Worm (Caenorhabditis elegans) whole organism, L1 larva: Measurements from ENCODE around the gene T10B10.8.

Experiments
- lin-13 ChIP-seq: fragments of 150-350 bp; optimal IDR thresholded peaks from 2 replicates; lab custom pipeline; 2014; ENCODE audit warnings: missing biosample characterization, missing genetic modification reagents, missing genetic modification characterization
- nhr-11 ChIP-seq: fragments of 150-350 bp; optimal IDR thresholded peaks from 2 replicates; lab custom pipeline; 2014; ENCODE audit warnings: missing biosample characterization, missing genetic modification characterization
- tbx-2 ChIP-seq: sonication (generic microtip); optimal IDR thresholded peaks from 2 replicates; lab custom pipeline; 2016; ENCODE audit warnings: missing genetic modification characterization, missing compliant biosample characterization
- unc-62 ChIP-seq: fragments of 150-350 bp; optimal IDR thresholded peaks from 2 replicates; lab custom pipeline; 2014; ENCODE audit warnings: missing biosample characterization, missing genetic modification reagents, missing genetic modification characterization

DNA sequence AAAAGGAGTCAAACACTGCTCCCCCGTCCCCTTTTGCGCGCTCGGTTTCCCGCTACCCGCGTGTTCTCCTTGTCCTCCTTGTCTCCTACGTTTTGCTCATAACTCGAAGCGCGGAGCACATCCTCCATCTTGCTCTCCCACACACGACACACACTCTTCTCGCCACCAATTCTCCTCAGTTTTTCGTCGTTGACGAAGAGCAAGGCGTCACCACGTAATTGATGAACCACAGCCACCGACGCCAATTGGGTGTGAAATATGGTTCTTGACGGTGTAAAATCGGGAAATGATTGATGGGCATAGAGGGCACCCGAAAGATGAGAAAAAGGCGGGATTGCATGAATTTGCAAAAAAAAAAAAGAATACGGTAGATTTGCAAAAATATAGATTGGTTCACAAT, 17.2 kb downstream of the T10B10.8 start:
- no peak for TF ChIP-seq unc-62
- TF ChIP-seq nhr-11 (tag; lab: Kevin White, UChicago) = no peak
- TF ChIP-seq tbx-2 (tag; lab: Kevin White, UChicago) = no peak
- TF ChIP-seq lin-13 (GFP tag; lab: Kevin White, UChicago) = no peak
